Worm (Caenorhabditis elegans) whole organism, young adult: ENCODE results near the gene crp-1.

Source experiments
- D2030.7 ChIP-seq: fragments of 200-800 bp; sonication (Bioruptor generic); IDR thresholded peaks from 2 replicates; pipeline ENCODE4 v1.3.6; 2022; ENCODE audit warnings: missing genetic modification reagents, missing genetic modification characterization, missing compliant biosample characterization
- F22D6.2 ChIP-seq: sonication (generic microtip); optimal IDR thresholded peaks from 2 replicates; lab custom pipeline; 2016; ENCODE audit warnings: mild to moderate bottlenecking, missing genetic modification characterization, missing compliant biosample characterization
- F33H1.4 ChIP-seq: fragments of 200-800 bp; sonication (Bioruptor generic); IDR thresholded peaks from 2 replicates; pipeline ENCODE4 v1.3.6; 2022; ENCODE audit warnings: missing genetic modification reagents, missing genetic modification characterization, missing compliant biosample characterization
- F37B4.10 ChIP-seq: fragments of 200-800 bp; sonication (Bioruptor generic); IDR thresholded peaks from 2 replicates; pipeline ENCODE4 v1.3.6; 2022; ENCODE audit warnings: missing genetic modification characterization, missing compliant biosample characterization
- K11D2.4 ChIP-seq: fragments of 200-800 bp; sonication (Bioruptor generic); IDR thresholded peaks from 2 replicates; pipeline ENCODE4 v1.3.6; 2022; ENCODE audit warnings: missing genetic modification reagents, missing genetic modification characterization, missing compliant biosample characterization
- Y53G8AR.9 ChIP-seq: fragments of 200-800 bp; sonication (Bioruptor generic); conservative IDR thresholded peaks from 2 replicates; pipeline ENCODE4 v1.3.6; 2022; ENCODE audit warnings: missing genetic modification reagents, missing genetic modification characterization, missing compliant biosample characterization
- ZK185.1 ChIP-seq: sonication (generic microtip); optimal IDR thresholded peaks from 2 replicates; lab custom pipeline; 2016; ENCODE audit warnings: mild to moderate bottlenecking, missing genetic modification characterization, missing compliant biosample characterization; ENCODE audit not compliant: poor library complexity, severe bottlenecking
- aptf-2 ChIP-seq: fragments of 200-800 bp; sonication (Bioruptor generic); conservative IDR thresholded peaks from 2 replicates; pipeline ENCODE4 v1.3.6; 2022; ENCODE audit warnings: missing genetic modification reagents, missing genetic modification characterization, missing compliant biosample characterization
- bed-2 ChIP-seq: fragments of 200-800 bp; sonication (Bioruptor generic); IDR thresholded peaks from 2 replicates; pipeline ENCODE4 v1.3.6; 2022; ENCODE audit warnings: missing genetic modification reagents, missing genetic modification characterization, missing compliant biosample characterization
- ccch-3 ChIP-seq: fragments of 200-800 bp; sonication (Bioruptor generic); optimal IDR thresholded peaks from 2 replicates; lab custom pipeline; 2018; ENCODE audit warnings: mild to moderate bottlenecking, missing genetic modification characterization, missing compliant biosample characterization
- cebp-1 ChIP-seq, 2 experiments: fragments of 200-800 bp in 1 of 2; sonication (Bioruptor generic) in 1 of 2; sonication (generic microtip) in 1 of 2; IDR thresholded peaks in 1 of 2; optimal IDR thresholded peaks in 1 of 2; 2 replicates each; pipeline versions ENCODE4 v1.3.6 to Lab custom; 2017 to 2022; ENCODE audit warnings: missing compliant biosample characterization in 2 of 2, missing genetic modification characterization in 2 of 2, mild to moderate bottlenecking in 1 of 2, missing genetic modification reagents in 1 of 2, moderate library complexity in 1 of 2
- ceh-100 ChIP-seq: fragments of 200-800 bp; sonication (Bioruptor generic); IDR thresholded peaks from 2 replicates; pipeline ENCODE4 v1.3.6; 2022; ENCODE audit warnings: missing genetic modification reagents, missing genetic modification characterization, missing compliant biosample characterization
- ceh-27 ChIP-seq: fragments of 200-800 bp; sonication (Bioruptor generic); optimal IDR thresholded peaks from 2 replicates; lab custom pipeline; 2018; ENCODE audit warnings: mild to moderate bottlenecking, missing genetic modification characterization, moderate library complexity, missing compliant biosample characterization
- ceh-79 ChIP-seq: sonication (generic microtip); optimal IDR thresholded peaks from 2 replicates; lab custom pipeline; 2017; ENCODE audit warnings: mild to moderate bottlenecking, missing genetic modification characterization, missing compliant biosample characterization
- ceh-91 ChIP-seq: fragments of 200-800 bp; sonication (Bioruptor generic); IDR thresholded peaks from 2 replicates; pipeline ENCODE4 v1.3.6; 2022; ENCODE audit warnings: missing genetic modification reagents, missing genetic modification characterization, missing compliant biosample characterization
- die-1 ChIP-seq: sonication (generic microtip); optimal IDR thresholded peaks from 2 replicates; lab custom pipeline; 2016; ENCODE audit warnings: missing genotype, mild to moderate bottlenecking, missing genetic modification characterization, missing compliant biosample characterization
- dox-1 ChIP-seq: fragments of 200-800 bp; sonication (Bioruptor generic); IDR thresholded peaks from 2 replicates; pipeline ENCODE4 v1.3.6; 2022; ENCODE audit warnings: missing genetic modification reagents, missing genetic modification characterization, missing compliant biosample characterization
- gei-17 ChIP-seq: fragments of 200-800 bp; sonication (Bioruptor generic); optimal IDR thresholded peaks from 2 replicates; lab custom pipeline; 2018; ENCODE audit warnings: mild to moderate bottlenecking, missing genetic modification characterization, missing compliant biosample characterization
- him-1 ChIP-seq: sonication (generic microtip); optimal IDR thresholded peaks from 2 replicates; lab custom pipeline; 2016; ENCODE audit warnings: missing genotype, missing genetic modification reagents, missing genetic modification characterization, missing compliant biosample characterization
- hmg-1.2 ChIP-seq: fragments of 200-800 bp; sonication (Bioruptor generic); IDR thresholded peaks from 2 replicates; pipeline ENCODE4 v1.3.6; 2022; ENCODE audit warnings: missing genetic modification reagents, missing genetic modification characterization, missing compliant biosample characterization
- let-526 ChIP-seq: fragments of 200-800 bp; sonication (Bioruptor generic); IDR thresholded peaks from 2 replicates; pipeline ENCODE4 v1.3.6; 2022; ENCODE audit warnings: missing genetic modification reagents, missing genetic modification characterization, missing compliant biosample characterization
- let-607 ChIP-seq, 2 experiments: fragments of 200-800 bp in 1 of 2; sonication (Bioruptor generic) in 1 of 2; sonication (generic microtip) in 1 of 2; optimal IDR thresholded peaks; 2 replicates each; lab custom pipeline; 2016 to 2018; ENCODE audit warnings: mild to moderate bottlenecking in 2 of 2, missing compliant biosample characterization in 2 of 2, missing genetic modification characterization in 2 of 2, moderate library complexity in 2 of 2, missing genotype in 1 of 2
- lin-35 ChIP-seq, 3 experiments: fragments of 150-350 bp in 2 of 3; sonication (generic microtip) in 1 of 3; optimal IDR thresholded peaks; 2 replicates each; lab custom pipeline; 2014 to 2018; ENCODE audit warnings: missing biosample characterization in 3 of 3, missing genetic modification characterization in 3 of 3, missing genetic modification reagents in 3 of 3
- lin-40 ChIP-seq: sonication (generic microtip); optimal IDR thresholded peaks from 2 replicates; lab custom pipeline; 2016; ENCODE audit warnings: missing genetic modification characterization, mild to moderate bottlenecking, missing compliant biosample characterization, missing genotype, missing genetic modification reagents
- lin-54 ChIP-seq: fragments of 200-800 bp; sonication (Bioruptor generic); optimal IDR thresholded peaks from 2 replicates; lab custom pipeline; 2018; ENCODE audit warnings: mild to moderate bottlenecking, missing genetic modification characterization, missing compliant biosample characterization
- lir-1 ChIP-seq: fragments of 200-800 bp; sonication (Bioruptor generic); conservative IDR thresholded peaks from 2 replicates; pipeline ENCODE4 v1.3.6; 2022; ENCODE audit warnings: missing genetic modification reagents, missing genetic modification characterization, missing compliant biosample characterization
- madf-10 ChIP-seq: sonication (generic microtip); optimal IDR thresholded peaks from 2 replicates; lab custom pipeline; 2016; ENCODE audit warnings: mild to moderate bottlenecking, missing genetic modification characterization, missing compliant biosample characterization
- madf-3 ChIP-seq: fragments of 200-800 bp; sonication (Bioruptor generic); IDR thresholded peaks from 2 replicates; pipeline ENCODE4 v1.3.6; 2022; ENCODE audit warnings: missing genetic modification reagents, missing genetic modification characterization, missing compliant biosample characterization
- madf-6 ChIP-seq: fragments of 200-800 bp; sonication (Bioruptor generic); IDR thresholded peaks from 2 replicates; pipeline ENCODE4 v1.3.6; 2022; ENCODE audit warnings: missing genetic modification reagents, missing genetic modification characterization, missing compliant biosample characterization
- madf-8 ChIP-seq: fragments of 200-800 bp; sonication (Bioruptor generic); conservative IDR thresholded peaks from 2 replicates; pipeline ENCODE4 v1.3.6; 2022; ENCODE audit warnings: missing genetic modification reagents, missing genetic modification characterization, missing compliant biosample characterization
- mcd-1 ChIP-seq: fragments of 200-800 bp; sonication (Bioruptor generic); IDR thresholded peaks from 2 replicates; pipeline ENCODE4 v1.3.6; 2022; ENCODE audit warnings: missing genetic modification reagents, missing genetic modification characterization, missing compliant biosample characterization
- nfya-2 ChIP-seq: fragments of 200-800 bp; sonication (Bioruptor generic); IDR thresholded peaks from 2 replicates; pipeline ENCODE4 v1.3.6; 2022; ENCODE audit warnings: missing genetic modification reagents, missing genetic modification characterization, missing compliant biosample characterization
- nhr-179 ChIP-seq: sonication (generic microtip); optimal IDR thresholded peaks from 2 replicates; lab custom pipeline; 2016; ENCODE audit warnings: mild to moderate bottlenecking, missing genetic modification characterization, missing compliant biosample characterization
- nhr-80 ChIP-seq: sonication (generic microtip); optimal IDR thresholded peaks from 2 replicates; lab custom pipeline; 2016; ENCODE audit warnings: missing genetic modification characterization, missing compliant biosample characterization
- pbrm-1 ChIP-seq: fragments of 200-800 bp; sonication (Bioruptor generic); IDR thresholded peaks from 2 replicates; pipeline ENCODE4 v1.3.6; 2022; ENCODE audit warnings: missing genetic modification reagents, missing genetic modification characterization, missing compliant biosample characterization
- rcor-1 ChIP-seq: fragments of 200-800 bp; sonication (Bioruptor generic); IDR thresholded peaks from 2 replicates; pipeline ENCODE4 v1.3.6; 2022; ENCODE audit warnings: missing genetic modification reagents, missing genetic modification characterization, missing compliant biosample characterization
- rec-8 ChIP-seq, 2 experiments: sonication (generic microtip); optimal IDR thresholded peaks; 2 replicates each; lab custom pipeline; 2016; ENCODE audit warnings: mild to moderate bottlenecking in 2 of 2, missing genetic modification characterization in 2 of 2, missing genetic modification reagents in 2 of 2, missing genotype in 2 of 2, missing biosample characterization in 1 of 2, missing compliant biosample characterization in 1 of 2, moderate library complexity in 1 of 2
- sdz-38 ChIP-seq: sonication (generic microtip); optimal IDR thresholded peaks from 2 replicates; lab custom pipeline; 2016; ENCODE audit warnings: missing genotype, missing genetic modification characterization, missing compliant biosample characterization
- snpc-4 ChIP-seq, 5 experiments: fragments of 150-350 bp in 1 of 5; sonication (generic microtip) in 4 of 5; optimal IDR thresholded peaks; 2 replicates each; lab custom pipeline; 2014 to 2018; ENCODE audit warnings: missing genetic modification characterization in 5 of 5, missing biosample characterization in 3 of 5, antibody characterized with exemption in 2 of 5, mild to moderate bottlenecking in 2 of 5, missing compliant biosample characterization in 2 of 5, missing genotype in 2 of 5, moderate library complexity in 2 of 5, missing genetic modification reagents in 1 of 5
- tbx-9 ChIP-seq: sonication (generic microtip); optimal IDR thresholded peaks from 2 replicates; lab custom pipeline; 2016; ENCODE audit warnings: borderline replicate concordance, missing genetic modification characterization, inconsistent platforms, missing compliant biosample characterization
- tlf-1 ChIP-seq: fragments of 200-800 bp; sonication (Bioruptor generic); optimal IDR thresholded peaks from 2 replicates; lab custom pipeline; 2018; ENCODE audit warnings: mild to moderate bottlenecking, missing genetic modification characterization, missing compliant biosample characterization
- unc-130 ChIP-seq: sonication (generic microtip); optimal IDR thresholded peaks from 2 replicates; lab custom pipeline; 2016; ENCODE audit warnings: missing genetic modification reagents, missing genetic modification characterization, missing compliant biosample characterization
- zim-3 ChIP-seq: sonication (generic microtip); optimal IDR thresholded peaks from 2 replicates; lab custom pipeline; 2017; ENCODE audit warnings: mild to moderate bottlenecking, missing genetic modification characterization, moderate library complexity, missing compliant biosample characterization
- ztf-18 ChIP-seq: sonication (generic microtip); optimal IDR thresholded peaks from 2 replicates; lab custom pipeline; 2016; ENCODE audit warnings: missing genotype, mild to moderate bottlenecking, missing genetic modification characterization, missing compliant biosample characterization
- ztf-26 ChIP-seq: sonication (generic microtip); optimal IDR thresholded peaks from 2 replicates; lab custom pipeline; 2017; ENCODE audit warnings: missing genetic modification characterization, missing compliant biosample characterization
- ztf-28 ChIP-seq: fragments of 200-800 bp; sonication (Bioruptor generic); IDR thresholded peaks from 2 replicates; pipeline ENCODE4 v1.3.6; 2022; ENCODE audit warnings: missing genetic modification reagents, missing genetic modification characterization, missing compliant biosample characterization

Gene crp-1

ce11 chrV:10525902-10526301, 47.5 kb downstream of the crp-1 start, which contains the start of the genes C35A5.8 and hda-11:
Gene C35A5.8 (minus strand): TSS chrV:10525908.
Gene hda-11 (plus strand): TSS chrV:10526184.
- TF ChIP-seq tbx-9 (tag; lab: Kevin White, UChicago) (no peak), cebp-1 (GFP tag; IDR thresholded peaks at IDR 0.05; lab: Robert Waterston, UW) (peak; percentile 43; the same call in 1 of the 2 replicates), cebp-1 (tag; optimal IDR thresholded peaks at IDR 0.05; lab: Kevin White, UChicago) (no peak), hmg-1.2 (GFP tag; lab: Robert Waterston, UW) (peak; percentile 67; the same call in 1 of the 2 replicates), lin-35 (GFP tag; optimal IDR thresholded peaks at IDR 0.05; lab: Kevin White, UChicago) (peak in 1 of 3 experiments; percentile 11), ceh-91 (GFP tag; lab: Robert Waterston, UW) (peak; percentile 11; the same call in 1 of the 2 replicates), let-607 (tag; optimal IDR thresholded peaks at IDR 0.05; lab: Kevin White, UChicago) (peak in 1 of 2 experiments; percentile 49), sdz-38 (peak; percentile 23), ceh-100 (GFP tag; lab: Robert Waterston, UW) (peak; percentile 61), ztf-28 (no peak), nhr-80 (peak; percentile 36), ceh-79 (tag; lab: Kevin White, UChicago) (peak; percentile 60), gei-17 (no peak), die-1 (no peak), madf-6 (GFP tag; lab: Robert Waterston, UW) (peak; percentile 67), madf-10 (no peak), ceh-27 (GFP tag; lab: Kevin White, UChicago) (peak; percentile 85), ZK185.1 (peak; percentile 93), K11D2.4 (GFP tag; lab: Robert Waterston, UW) (peak; percentile 73), zim-3 (tag; lab: Kevin White, UChicago) (peak; percentile 57), madf-8 (GFP tag; lab: Robert Waterston, UW) (0 out of 2 replicates have a peak, but pooled peaks have one; percentile 12), him-1 (tag; lab: Kevin White, UChicago) (peak; percentile 39), Y53G8AR.9 (GFP tag; lab: Robert Waterston, UW) (0 out of 2 replicates have a peak, but pooled peaks have one; percentile 14), nhr-179 (tag; lab: Kevin White, UChicago) (no peak), tlf-1 (peak; percentile 10), aptf-2 (GFP tag; lab: Robert Waterston, UW) (0 out of 2 replicates have a peak, but pooled peaks have one; percentile 11), dox-1 (GFP tag; lab: Robert Waterston, UW) (peak; percentile 82), bed-2 (GFP tag; lab: Robert Waterston, UW) (peak; percentile 54; the same call in 1 of the 2 replicates), madf-3 (GFP tag; lab: Robert Waterston, UW) (peak; percentile 76; the same call in 1 of the 2 replicates), let-526 (peak; percentile 40; the same call in 1 of the 2 replicates), rec-8 (tag; optimal IDR thresholded peaks at IDR 0.05; lab: Kevin White, UChicago) (peak; percentile 52 to 60), ztf-18 (peak; percentile 59), mcd-1 (GFP tag; lab: Robert Waterston, UW) (peak; percentile 63), snpc-4 (GFP tag; optimal IDR thresholded peaks at IDR 0.05; lab: Kevin White, UChicago) (peak; percentile 43), snpc-4 (tag; optimal IDR thresholded peaks at IDR 0.05; lab: Kevin White, UChicago) (peak in 2 of 4 experiments; percentile 37 to 57), rcor-1 (GFP tag; lab: Robert Waterston, UW) (peak; percentile 86), F37B4.10 (no peak), nfya-2 (no peak), ccch-3 (GFP tag; lab: Kevin White, UChicago) (peak; percentile 43), lir-1 (GFP tag; lab: Robert Waterston, UW) (peak; percentile 75), D2030.7 (GFP tag; lab: Robert Waterston, UW) (peak; percentile 67), F33H1.4 (GFP tag; lab: Robert Waterston, UW) (peak; percentile 37; the same call in 1 of the 2 replicates), ztf-26 (tag; lab: Kevin White, UChicago) (no peak), pbrm-1 (GFP tag; lab: Robert Waterston, UW) (0 out of 2 replicates have a peak, but pooled peaks have one; percentile 22), F22D6.2 (tag; lab: Kevin White, UChicago) (peak; percentile 57), lin-40 (tag; lab: Kevin White, UChicago) (peak; percentile 57), lin-54 (peak; percentile 42), unc-130 (GFP tag; lab: Kevin White, UChicago) (peak; percentile 78)
